Worm (Caenorhabditis elegans): ENCODE measurements around the gene C47G2.3.
A peak's percentile ranks its signal among the peaks of the same experiment; 100 is the strongest.

The C47G2.3 gene

DNA sequence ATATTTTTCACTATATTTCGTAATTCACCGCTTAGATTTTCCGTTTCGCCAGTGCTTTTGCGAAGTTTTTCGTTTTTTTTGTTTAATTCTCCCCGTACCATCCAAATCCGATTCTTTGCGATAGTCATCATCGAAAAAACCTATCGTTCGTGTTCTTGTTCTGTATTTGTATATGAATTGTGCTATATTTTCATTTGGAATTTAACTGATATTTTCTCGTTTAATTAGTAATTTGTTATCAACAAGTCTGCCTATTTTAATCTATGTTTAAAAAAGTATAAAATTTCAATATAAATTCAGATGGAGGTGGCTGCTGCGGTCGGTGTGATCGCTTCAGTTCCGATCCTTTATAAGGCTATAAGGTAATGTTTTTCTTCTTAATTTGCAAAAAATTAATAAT, 12.6 kb upstream of the C47G2.3 start, which contains the start of gene samp-1:
Gene samp-1, plus strand, starts transcription at position 301 of the 400 bp plus-strand sequence.
- TF ChIP-seq ztf-11 (tag; optimal IDR thresholded peaks at IDR 0.05) (no peak), snpc-4 (tag; optimal IDR thresholded peaks at IDR 0.05) (no peak), M03D4.4 (tag; optimal IDR thresholded peaks at IDR 0.05) (no peak), hlh-1 (tag; optimal IDR thresholded peaks at IDR 0.05) (no peak), pha-4 (tag; optimal IDR thresholded peaks at IDR 0.05) (no peak), nhr-76 (tag; optimal IDR thresholded peaks at IDR 0.05) (no peak)

DNA sequence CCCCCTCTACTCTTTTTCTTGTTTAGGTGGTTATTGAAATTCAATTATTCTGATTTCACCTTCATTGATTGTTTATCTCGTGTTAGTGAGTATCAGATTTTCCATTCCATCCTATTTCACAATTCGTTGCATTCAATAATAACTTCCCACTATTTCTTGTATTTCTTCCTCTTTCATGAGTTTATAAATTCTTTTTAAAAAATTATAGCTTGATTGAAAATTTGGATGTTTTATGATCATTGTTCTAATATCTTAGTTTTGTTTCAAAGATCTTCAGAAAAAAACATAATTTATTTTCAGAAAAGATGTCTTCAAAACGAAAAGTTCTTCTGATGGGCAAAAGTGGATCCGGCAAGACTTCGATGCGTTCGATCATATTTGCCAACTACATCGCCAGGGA, 11.1 kb upstream of the C47G2.3 start, which contains the start of gene raga-1:
Gene raga-1, plus strand, starts transcription at position 301 of the 400 bp plus-strand sequence.
- TF ChIP-seq blmp-1 (tag; optimal IDR thresholded peaks at IDR 0.05) (no peak), cnd-1 (tag; optimal IDR thresholded peaks at IDR 0.05) (no peak), mep-1 (tag; optimal IDR thresholded peaks at IDR 0.05) (no peak), sem-2 (GFP tag; optimal IDR thresholded peaks at IDR 0.05) (no peak), drap-1 (GFP tag; optimal IDR thresholded peaks at IDR 0.05) (no peak), nhr-2 (tag; optimal IDR thresholded peaks at IDR 0.05) (no peak), ham-2 (GFP tag; optimal IDR thresholded peaks at IDR 0.05) (no peak)

DNA sequence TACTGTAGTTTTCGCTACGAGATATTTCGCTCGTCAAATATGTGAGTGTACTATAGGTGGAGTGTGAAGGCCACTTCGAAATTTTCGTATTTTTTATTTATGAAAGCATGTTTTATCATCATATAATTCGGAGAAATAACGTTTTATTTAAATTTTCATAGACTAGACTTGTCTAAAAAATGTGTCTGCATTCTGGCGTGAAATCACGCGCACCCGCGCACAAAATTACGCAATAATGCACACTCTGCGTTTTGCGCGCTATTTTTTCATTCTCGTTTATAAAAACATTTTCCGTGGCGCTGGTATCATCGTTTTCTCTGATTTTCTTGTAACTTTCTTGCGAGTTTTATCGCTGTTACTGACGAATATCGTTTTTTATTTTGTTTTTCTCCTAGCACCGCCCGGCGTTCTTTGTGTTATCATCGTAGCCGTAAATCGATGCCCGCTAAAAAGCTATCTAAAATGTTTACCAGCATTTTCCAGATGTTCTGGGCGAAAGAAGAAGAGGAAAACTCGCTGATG, 7.3 kb upstream of the C47G2.3 start, which contains the start of gene saps-1:
Gene saps-1, plus strand, starts transcription at position 472 of the 522 bp plus-strand sequence.
- TF ChIP-seq nhr-237 (tag; optimal IDR thresholded peaks at IDR 0.05) (peak; percentile 21), flh-1 (GFP tag; optimal IDR thresholded peaks at IDR 0.05) (no peak), zip-8 (tag; optimal IDR thresholded peaks at IDR 0.05) (peak; percentile 80), lin-13 (tag; optimal IDR thresholded peaks at IDR 0.05) (no peak), sem-2 (GFP tag; optimal IDR thresholded peaks at IDR 0.05) (no peak), unc-62 (GFP tag; optimal IDR thresholded peaks at IDR 0.05) (no peak), lin-32 (GFP tag; optimal IDR thresholded peaks at IDR 0.05) (no peak), elt-1 (tag; optimal IDR thresholded peaks at IDR 0.05; ENCODE audit: borderline replicate concordance, insufficient read depth) (no peak), unc-120 (tag; optimal IDR thresholded peaks at IDR 0.05; ENCODE audit: poor library complexity, severe bottlenecking) (no peak)

DNA sequence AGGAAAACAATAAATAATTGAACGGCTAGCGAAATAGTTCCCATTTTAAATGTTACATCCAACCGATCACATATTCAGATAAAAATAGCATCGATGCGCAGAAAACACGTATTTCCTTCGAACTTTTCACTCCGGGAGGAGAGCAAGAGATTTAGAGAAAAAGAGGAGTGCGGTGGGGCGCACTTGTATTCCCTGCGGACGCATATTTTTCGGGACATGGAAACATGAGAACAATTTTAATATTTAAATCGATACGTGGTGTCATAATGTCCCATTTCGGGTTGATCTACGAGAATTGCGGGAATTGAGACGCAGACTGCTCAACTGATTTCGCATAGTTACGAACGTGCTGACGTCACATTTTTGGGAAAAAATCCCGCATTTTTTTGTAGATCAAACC, 3.5 kb upstream of the C47G2.3 start, which contains the start of gene C47G2.4:
Gene C47G2.4, minus strand, starts transcription at position 174 of the 400 bp plus-strand sequence.
- TF ChIP-seq ceh-83 (GFP tag; optimal IDR thresholded peaks at IDR 0.05) (no peak), mls-2 (tag; optimal IDR thresholded peaks at IDR 0.05) (no peak), unc-120 (tag; optimal IDR thresholded peaks at IDR 0.05; ENCODE audit: poor library complexity, severe bottlenecking) (peak; percentile 0), nhr-12 (tag; optimal IDR thresholded peaks at IDR 0.05) (no peak), bed-3 (GFP tag; optimal IDR thresholded peaks at IDR 0.05) (no peak), cnd-1 (tag; optimal IDR thresholded peaks at IDR 0.05) (no peak), hlh-1 (tag; optimal IDR thresholded peaks at IDR 0.05) (peak; percentile 32), nhr-2 (tag; optimal IDR thresholded peaks at IDR 0.05) (no peak), ztf-11 (tag; optimal IDR thresholded peaks at IDR 0.05) (no peak), elt-1 (tag; optimal IDR thresholded peaks at IDR 0.05; ENCODE audit: borderline replicate concordance, insufficient read depth) (no peak), blmp-1 (tag; optimal IDR thresholded peaks at IDR 0.05) (no peak), lin-13 (tag; optimal IDR thresholded peaks at IDR 0.05) (peak; percentile 31), unc-39 (tag; optimal IDR thresholded peaks at IDR 0.05) (no peak), nhr-237 (tag; optimal IDR thresholded peaks at IDR 0.05) (peak; percentile 54), sem-2 (GFP tag; optimal IDR thresholded peaks at IDR 0.05) (no peak), unc-62 (GFP tag; optimal IDR thresholded peaks at IDR 0.05) (no peak), nhr-28 (tag; optimal IDR thresholded peaks at IDR 0.05) (no peak), elt-3 (tag; optimal IDR thresholded peaks at IDR 0.05) (no peak), nhr-76 (tag; optimal IDR thresholded peaks at IDR 0.05) (no peak), tbx-8 (GFP tag; optimal IDR thresholded peaks at IDR 0.05) (no peak), ham-2 (GFP tag; optimal IDR thresholded peaks at IDR 0.05) (no peak), snpc-4 (tag; optimal IDR thresholded peaks at IDR 0.05) (no peak), zip-8 (tag; optimal IDR thresholded peaks at IDR 0.05) (no peak), lin-32 (GFP tag; optimal IDR thresholded peaks at IDR 0.05) (no peak), mab-5 (tag; optimal IDR thresholded peaks at IDR 0.05) (no peak), ceh-39 (tag; optimal IDR thresholded peaks at IDR 0.05) (no peak), ceh-43 (GFP tag; optimal IDR thresholded peaks at IDR 0.05) (no peak), pha-4 (tag; optimal IDR thresholded peaks at IDR 0.05) (peak; percentile 19), flh-1 (GFP tag; optimal IDR thresholded peaks at IDR 0.05) (no peak), ces-1 (GFP tag; optimal IDR thresholded peaks at IDR 0.05) (no peak), lsy-2 (tag; optimal IDR thresholded peaks at IDR 0.05) (peak; percentile 68), sptf-1 (tag; optimal IDR thresholded peaks at IDR 0.05) (peak; percentile 19), drap-1 (GFP tag; optimal IDR thresholded peaks at IDR 0.05) (peak; percentile 8), M03D4.4 (tag; optimal IDR thresholded peaks at IDR 0.05) (no peak), mep-1 (tag; optimal IDR thresholded peaks at IDR 0.05) (peak; percentile 80)

All from whole organism, mixed stage, embryonic.